Worm (Caenorhabditis elegans): ENCODE measurements around the gene fbxa-100.
"Not testable (repeated sequence)": the region's sequence is repeated elsewhere in the genome, so short reads cannot be mapped to it uniquely, and the experiment has no call there.

ce11 chrV:16041925-16042742 lies 19.8 kb downstream of the fbxa-100 start, which contains the start of the genes his-2 and his-1:
- TF ChIP-seq ama-1 (optimal IDR thresholded peaks at IDR 0.05) (peak; percentile 95), flt-1 (GFP tag; IDR thresholded peaks at IDR 0.05) (peak; percentile 43), aly-1 (tag; optimal IDR thresholded peaks at IDR 0.05) (peak; percentile 61)
- TF ChIP-seq tra-4 (tag; optimal IDR thresholded peaks at IDR 0.05); ceh-13 (GFP tag; optimal IDR thresholded peaks at IDR 0.05); B0310.2 (tag; optimal IDR thresholded peaks at IDR 0.05); ceh-36 (tag; optimal IDR thresholded peaks at IDR 0.05); ets-7 (tag; optimal IDR thresholded peaks at IDR 0.05); F13C5.2 (tag; optimal IDR thresholded peaks at IDR 0.05); hnd-1 (tag; optimal IDR thresholded peaks at IDR 0.05); scrt-1 (GFP tag; IDR thresholded peaks at IDR 0.05): not testable (repeated sequence)

Measured in whole organism, early embryonic.